Fruit fly (Drosophila melanogaster) whole organism, larva: ENCODE data around the gene laf.

Experiments used
- noc ChIP-seq: fragments of 200-800 bp; sonication (Bioruptor generic); optimal IDR thresholded peaks from 3 replicates; lab custom pipeline; 2019; ENCODE audit warnings: missing biosample characterization, mild to moderate bottlenecking, missing genetic modification characterization, moderate library complexity

Gene laf

dm6 chr3R:4878433-4878832, at the start of gene laf:
Gene laf, minus strand, starts transcription at chr3R:4878533.
- no peak for TF ChIP-seq noc (tag; lab: Kevin White, UChicago)

DNA sequence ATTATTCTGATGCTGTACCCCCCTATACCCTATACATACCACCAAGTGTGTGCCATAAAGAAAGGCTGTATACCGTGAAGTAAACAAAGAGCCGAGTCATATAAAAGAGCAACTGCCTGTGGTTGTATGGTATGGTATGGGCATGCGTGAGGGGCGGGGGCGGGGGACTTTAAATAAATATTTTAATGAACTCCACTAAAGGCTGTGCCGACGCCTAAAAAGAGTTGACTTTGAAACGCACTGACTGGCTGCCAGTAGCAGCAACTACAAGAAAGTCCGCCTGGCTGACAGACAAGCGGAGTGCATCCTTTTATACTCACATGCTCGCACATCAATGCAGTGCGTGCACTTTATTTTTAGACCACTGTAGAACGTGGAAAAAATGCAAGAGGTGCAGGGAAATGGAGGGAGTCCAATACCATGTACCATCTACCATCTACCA, 36.1 kb upstream of the laf start:
- no peak for TF ChIP-seq noc (tag; lab: Kevin White, UChicago)

- TF ChIP-seq noc (tag; lab: Kevin White, UChicago): peak; percentile 17
Observed at dm6 chr3R:4913181-4913580, 34.8 kb upstream of the laf start.

DNA sequence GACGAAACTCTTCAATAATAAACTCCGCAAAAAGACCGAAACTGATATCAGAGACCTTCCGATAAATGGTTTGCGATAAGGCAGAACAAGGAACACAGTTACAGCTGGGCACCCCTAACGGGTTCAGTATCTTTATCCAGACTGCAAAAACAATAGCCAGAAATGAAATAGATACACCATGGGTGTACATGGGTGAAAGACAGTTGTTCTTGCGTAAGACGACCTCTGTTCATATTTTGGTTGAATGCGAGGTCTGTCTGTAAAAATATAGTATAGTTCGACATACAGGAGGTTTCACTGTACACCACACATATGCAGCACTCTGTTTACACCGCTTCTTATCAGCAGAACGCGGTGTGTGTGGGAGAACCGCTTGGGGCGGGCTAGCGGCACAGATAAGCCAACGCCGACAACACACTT, 33.8 kb upstream of the laf start:
- TF ChIP-seq noc (tag; lab: Kevin White, UChicago): peak; percentile 83

- no peak for TF ChIP-seq noc (tag; lab: Kevin White, UChicago)
Observed at dm6 chr3R:4910839-4911341, 32.6 kb upstream of the laf start.

dm6 chr3R:4910365-4910810, 32.1 kb upstream of the laf start, which contains the start of gene Cdep:
Gene Cdep, plus strand, starts transcription at chr3R:4910552.
- no peak for TF ChIP-seq noc (tag; lab: Kevin White, UChicago)

- no peak for TF ChIP-seq noc (tag; lab: Kevin White, UChicago)
Observed at dm6 chr3R:4906627-4906940, 28.3 kb upstream of the laf start.

DNA sequence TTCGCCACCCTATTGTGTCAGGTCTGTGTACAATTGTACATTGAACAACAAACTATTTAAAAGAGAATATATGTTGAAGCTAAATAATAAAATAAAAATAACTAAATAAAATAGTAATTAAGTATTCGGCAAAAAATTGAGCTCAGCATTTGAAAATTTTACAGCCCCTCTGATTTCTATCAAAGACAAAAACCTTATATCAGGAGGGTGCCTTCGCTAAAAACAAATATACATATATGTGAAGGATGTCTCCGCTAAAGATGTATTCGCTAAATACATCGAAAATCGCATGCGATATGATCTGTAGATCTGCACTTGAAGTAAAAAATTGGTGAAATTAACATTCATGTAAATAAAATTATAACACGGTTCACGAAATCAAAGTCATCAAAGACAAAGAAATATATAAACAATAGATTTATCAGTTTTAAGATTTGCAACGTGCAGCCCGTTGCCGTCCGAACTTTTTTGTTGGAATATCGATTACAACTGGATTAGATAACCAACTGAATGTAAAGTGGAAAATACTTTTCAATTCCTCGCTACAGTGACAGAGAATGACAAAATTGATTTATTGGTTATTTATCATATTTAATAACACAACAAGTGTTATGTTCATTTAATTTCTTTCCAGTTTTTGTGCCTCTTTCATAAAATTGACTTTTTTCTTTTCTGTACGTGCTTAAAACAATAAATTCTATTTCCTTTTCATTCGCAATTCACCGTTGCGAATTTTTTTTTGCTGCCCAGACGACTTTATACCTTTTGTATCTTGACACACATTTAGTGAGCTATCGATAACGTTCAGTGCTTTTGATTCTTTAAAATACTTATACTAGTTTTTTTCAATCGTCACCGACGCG, 27.7 kb upstream of the laf start, which contains the start of gene Gnf1:
TSS of gene Gnf1 (plus strand) at position 859 of the 863 bp plus-strand sequence.
- no peak for TF ChIP-seq noc (tag; lab: Kevin White, UChicago)

- no peak for TF ChIP-seq noc (tag; lab: Kevin White, UChicago)
Observed at dm6 chr3R:4904844-4905243, 26.5 kb upstream of the laf start.

DNA sequence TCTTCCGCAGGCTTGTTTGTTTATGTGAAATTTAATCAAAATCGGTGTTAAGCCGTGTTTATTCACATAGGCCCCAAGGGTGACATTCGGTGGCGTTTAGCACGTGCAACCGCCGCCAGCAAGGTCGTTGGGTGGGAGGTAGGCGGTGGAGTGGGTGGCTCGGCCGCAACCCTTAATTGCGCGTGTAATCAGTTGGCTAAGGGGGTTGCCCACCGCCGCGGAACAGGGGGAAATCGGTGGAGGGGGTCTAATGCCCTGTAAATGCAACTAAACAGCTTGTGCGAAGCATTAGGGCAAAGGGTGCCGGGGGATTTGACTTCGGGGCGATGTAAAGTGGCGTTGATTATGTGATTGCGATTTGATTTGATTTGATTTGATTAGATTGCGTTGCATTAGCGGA, 25.2 kb upstream of the laf start:
- no peak for TF ChIP-seq noc (tag; lab: Kevin White, UChicago)

dm6 chr3R:4901782-4902181, 23.4 kb upstream of the laf start:
- TF ChIP-seq noc (tag; lab: Kevin White, UChicago): no peak

dm6 chr3R:4901189-4901588, 22.9 kb upstream of the laf start:
- no peak for TF ChIP-seq noc (tag; lab: Kevin White, UChicago)

dm6 chr3R:4900435-4900834, 22.1 kb upstream of the laf start:
- TF ChIP-seq noc (tag; lab: Kevin White, UChicago): no peak

dm6 chr3R:4896946-4897345, 18.6 kb upstream of the laf start:
- no peak for TF ChIP-seq noc (tag; lab: Kevin White, UChicago)

DNA sequence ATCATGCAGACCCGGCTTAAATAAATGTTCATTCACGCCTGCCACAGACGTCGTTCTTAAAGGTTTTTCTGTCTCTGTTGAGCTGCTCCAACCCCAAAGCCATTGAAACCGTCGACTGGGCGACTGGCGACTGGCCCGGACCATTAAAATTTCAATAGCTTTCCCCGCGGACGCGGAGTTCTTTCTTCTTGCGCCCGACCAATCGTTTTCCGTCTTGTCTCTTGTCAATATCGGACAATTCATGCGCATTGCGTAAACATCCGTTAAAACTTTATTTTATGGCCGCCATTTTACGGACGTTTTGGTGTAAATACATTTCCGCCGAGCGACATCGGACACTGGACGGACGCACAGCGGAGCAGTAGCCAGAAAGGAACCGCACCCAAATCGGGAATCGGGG, 17.2 kb upstream of the laf start:
- TF ChIP-seq noc (tag; lab: Kevin White, UChicago): no peak

DNA sequence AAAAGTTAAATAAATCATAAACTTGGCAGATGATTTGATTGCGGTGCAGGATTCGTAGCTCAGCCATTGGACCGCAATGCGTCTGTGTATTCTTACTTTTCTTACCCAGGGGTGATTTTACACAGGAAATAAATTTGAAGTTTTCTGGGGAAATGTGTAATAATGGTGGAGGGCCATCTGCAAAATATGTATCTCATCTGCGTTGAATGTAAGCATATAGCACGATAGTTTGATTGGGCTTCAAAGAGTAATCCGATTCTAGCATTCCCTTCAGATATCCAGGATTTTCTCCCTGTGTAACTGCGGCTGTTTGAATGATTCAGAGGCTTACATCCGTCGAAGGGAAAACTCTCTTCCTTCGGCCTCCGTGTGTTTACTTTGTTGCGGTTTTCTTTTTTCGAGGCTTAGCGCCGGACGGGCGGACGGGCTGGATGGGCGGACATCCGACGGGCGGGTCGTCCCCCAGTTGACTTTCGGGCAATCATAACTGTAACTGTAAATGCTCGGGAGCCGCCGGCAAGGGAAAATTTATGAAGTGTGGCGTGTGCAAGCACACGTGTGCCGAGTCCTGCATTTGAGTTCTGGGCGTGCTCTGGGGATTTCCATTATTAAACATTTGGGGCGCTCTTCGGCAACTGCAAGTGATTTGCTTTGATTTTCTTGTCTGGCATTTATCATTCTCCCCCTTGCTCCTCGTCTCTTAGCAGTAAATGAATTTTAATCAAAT, 7.9 kb upstream of the laf start:
- TF ChIP-seq noc (tag; lab: Kevin White, UChicago): no peak
